Worm (Caenorhabditis elegans) whole organism, L4/young adult: Measurements from ENCODE around the gene nlg-1.

Experiments
- W03F9.2 ChIP-seq: fragments of 150-350 bp; optimal IDR thresholded peaks from 2 replicates; lab custom pipeline; 2014; ENCODE audit warnings: missing biosample characterization, missing genetic modification characterization
- him-1 ChIP-seq: sonication (generic microtip); optimal IDR thresholded peaks from 2 replicates; lab custom pipeline; 2016; ENCODE audit warnings: missing genotype, missing genetic modification reagents, missing genetic modification characterization, missing compliant biosample characterization

DNA sequence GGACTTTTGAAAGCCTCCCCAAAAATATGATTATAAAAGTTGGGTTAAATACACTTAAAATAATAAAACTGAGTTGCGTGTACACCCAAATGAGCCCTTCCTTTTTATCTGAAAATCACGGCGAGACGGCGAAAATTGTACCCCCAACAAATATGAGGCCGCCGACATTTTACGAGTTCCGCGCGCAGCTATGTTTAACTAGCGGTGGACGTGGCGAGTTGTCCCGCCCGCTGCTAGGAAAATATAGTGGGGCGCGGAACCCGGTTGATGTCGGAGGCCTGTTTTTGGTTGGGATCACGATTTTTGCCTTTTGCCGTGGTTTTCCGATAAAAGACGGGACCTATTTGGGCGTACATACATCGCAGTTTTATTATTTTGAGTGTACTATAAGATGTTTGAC, 2.1 kb upstream of the nlg-1 start:
- TF ChIP-seq him-1 (tag; lab: Kevin White, UChicago) (no peak), W03F9.2 (tag; lab: Kevin White, UChicago) (no peak)
